Fruit fly (Drosophila melanogaster): ENCODE measurements around the gene ctp.

Gene ctp

dm6 chrX:4686723-4687122, 877 bp upstream of the ctp start, which contains the start of gene Pp2C1:
Gene Pp2C1, minus strand, starts transcription at chrX:4686903.
- TF ChIP-seq toe (GFP tag; optimal IDR thresholded peaks at IDR 0.05): peak; percentile 18
- TF ChIP-seq Hr96 (GFP tag; optimal IDR thresholded peaks at IDR 0.05): no peak

- TF ChIP-seq CG11617 (GFP tag; optimal IDR thresholded peaks at IDR 0.05) (no peak), Mnt (GFP tag; optimal IDR thresholded peaks at IDR 0.05) (no peak), toe (GFP tag; optimal IDR thresholded peaks at IDR 0.05) (no peak), CG12768 (GFP tag; optimal IDR thresholded peaks at IDR 0.05) (no peak), cic (GFP tag; optimal IDR thresholded peaks at IDR 0.05) (no peak), Clk (GFP tag; optimal IDR thresholded peaks at IDR 0.05) (no peak), CG7045 (GFP tag; optimal IDR thresholded peaks at IDR 0.05) (no peak), tj (GFP tag; optimal IDR thresholded peaks at IDR 0.05) (no peak), CG7101 (tag; optimal IDR thresholded peaks at IDR 0.05) (no peak)
Measured at dm6 chrX:4690767-4691166, 3.2 kb downstream of the ctp start.

dm6 chrX:4691226-4691625, 3.6 kb downstream of the ctp start:
- TF ChIP-seq CG12768 (GFP tag; optimal IDR thresholded peaks at IDR 0.05): peak; percentile 42
- TF ChIP-seq CG7045 (GFP tag; optimal IDR thresholded peaks at IDR 0.05): peak; percentile 62
- TF ChIP-seq CG7101 (tag; optimal IDR thresholded peaks at IDR 0.05): peak; percentile 60
- TF ChIP-seq Crg-1 (GFP tag; optimal IDR thresholded peaks at IDR 0.05): no peak
- peak; percentile 11 for TF ChIP-seq tj (GFP tag; optimal IDR thresholded peaks at IDR 0.05)
- peak; percentile 47 for TF ChIP-seq CG33017 (tag; optimal IDR thresholded peaks at IDR 0.05)
- peak; percentile 3 for TF ChIP-seq Mnt (GFP tag; optimal IDR thresholded peaks at IDR 0.05)
- no peak for TF ChIP-seq CG5204 (GFP tag; optimal IDR thresholded peaks at IDR 0.05)
- no peak for TF ChIP-seq CG11617 (GFP tag; optimal IDR thresholded peaks at IDR 0.05)
- peak; percentile 63 for TF ChIP-seq CG14711 (tag; optimal IDR thresholded peaks at IDR 0.05)
- TF ChIP-seq Hr96 (GFP tag; optimal IDR thresholded peaks at IDR 0.05): no peak
- TF ChIP-seq cic (GFP tag; optimal IDR thresholded peaks at IDR 0.05): no peak
- no peak for TF ChIP-seq pad (GFP tag; optimal IDR thresholded peaks at IDR 0.05)

dm6 chrX:4692963-4693362, 5.4 kb downstream of the ctp start:
- TF ChIP-seq pad (GFP tag; optimal IDR thresholded peaks at IDR 0.05) (no peak), CG33017 (tag; optimal IDR thresholded peaks at IDR 0.05) (no peak), CG7045 (GFP tag; optimal IDR thresholded peaks at IDR 0.05) (no peak), kay (GFP tag; ENCODE audit: borderline replicate concordance) (no peak), CG14711 (tag; optimal IDR thresholded peaks at IDR 0.05) (no peak), CG11617 (GFP tag; optimal IDR thresholded peaks at IDR 0.05) (no peak)

- TF ChIP-seq cnc (optimal IDR thresholded peaks at IDR 0.05): no peak
- TF ChIP-seq kay (GFP tag; ENCODE audit: borderline replicate concordance): no peak
- no peak for TF ChIP-seq ovo (GFP tag; optimal IDR thresholded peaks at IDR 0.05)
- no peak for TF ChIP-seq CG7101 (tag; optimal IDR thresholded peaks at IDR 0.05)
- TF ChIP-seq toe (GFP tag; optimal IDR thresholded peaks at IDR 0.05): no peak
Measured at dm6 chrX:4694104-4694503, 6.5 kb downstream of the ctp start.

- TF ChIP-seq toe (GFP tag; optimal IDR thresholded peaks at IDR 0.05): no peak
- TF ChIP-seq Crg-1 (GFP tag; optimal IDR thresholded peaks at IDR 0.05): no peak
- no peak for TF ChIP-seq pad (GFP tag; optimal IDR thresholded peaks at IDR 0.05)
- no peak for TF ChIP-seq tj (GFP tag; optimal IDR thresholded peaks at IDR 0.05)
- no peak for TF ChIP-seq CG14711 (tag; optimal IDR thresholded peaks at IDR 0.05)
- no peak for TF ChIP-seq bab1 (GFP tag; optimal IDR thresholded peaks at IDR 0.05)
- TF ChIP-seq Clk (GFP tag; optimal IDR thresholded peaks at IDR 0.05): no peak
- no peak for TF ChIP-seq CG5204 (GFP tag; optimal IDR thresholded peaks at IDR 0.05)
- no peak for TF ChIP-seq cnc (optimal IDR thresholded peaks at IDR 0.05)
- no peak for TF ChIP-seq CG7101 (tag; optimal IDR thresholded peaks at IDR 0.05)
Measured at dm6 chrX:4699370-4699769, 11.8 kb downstream of the ctp start.

dm6 chrX:4699775-4700174, 12.2 kb downstream of the ctp start:
- TF ChIP-seq pad (GFP tag; optimal IDR thresholded peaks at IDR 0.05) (no peak), bab1 (GFP tag; optimal IDR thresholded peaks at IDR 0.05) (no peak), CG7101 (tag; optimal IDR thresholded peaks at IDR 0.05) (no peak), ovo (GFP tag; optimal IDR thresholded peaks at IDR 0.05) (no peak), Mnt (GFP tag; optimal IDR thresholded peaks at IDR 0.05) (no peak), toe (GFP tag; optimal IDR thresholded peaks at IDR 0.05) (no peak), cnc (optimal IDR thresholded peaks at IDR 0.05) (no peak), CG14711 (tag; optimal IDR thresholded peaks at IDR 0.05) (no peak), Clk (GFP tag; optimal IDR thresholded peaks at IDR 0.05) (no peak), cic (GFP tag; optimal IDR thresholded peaks at IDR 0.05) (no peak), kay (GFP tag; ENCODE audit: borderline replicate concordance) (no peak), Crg-1 (GFP tag; optimal IDR thresholded peaks at IDR 0.05) (no peak), CG33017 (tag; optimal IDR thresholded peaks at IDR 0.05) (no peak), CG7045 (GFP tag; optimal IDR thresholded peaks at IDR 0.05) (no peak)

dm6 chrX:4702118-4702517, 14.5 kb downstream of the ctp start, which contains the start of gene Pdha:
Gene Pdha, plus strand, starts transcription at chrX:4702284.
- TF ChIP-seq kay (GFP tag; ENCODE audit: borderline replicate concordance): peak; percentile 54
- no peak for TF ChIP-seq bab1 (GFP tag; optimal IDR thresholded peaks at IDR 0.05)
- TF ChIP-seq toe (GFP tag; optimal IDR thresholded peaks at IDR 0.05): no peak
- no peak for TF ChIP-seq CG11617 (GFP tag; optimal IDR thresholded peaks at IDR 0.05)
- TF ChIP-seq Hr96 (GFP tag; optimal IDR thresholded peaks at IDR 0.05): no peak
- no peak for TF ChIP-seq tj (GFP tag; optimal IDR thresholded peaks at IDR 0.05)
- TF ChIP-seq CG1620 (GFP tag; optimal IDR thresholded peaks at IDR 0.05): no peak
- no peak for TF ChIP-seq pad (GFP tag; optimal IDR thresholded peaks at IDR 0.05)
- TF ChIP-seq ovo (GFP tag; optimal IDR thresholded peaks at IDR 0.05): no peak
- peak; percentile 59 for TF ChIP-seq cic (GFP tag; optimal IDR thresholded peaks at IDR 0.05)
- TF ChIP-seq Crg-1 (GFP tag; optimal IDR thresholded peaks at IDR 0.05): no peak
- no peak for TF ChIP-seq CG33017 (tag; optimal IDR thresholded peaks at IDR 0.05)
- TF ChIP-seq CG5204 (GFP tag; optimal IDR thresholded peaks at IDR 0.05): no peak
- peak; percentile 31 for TF ChIP-seq Mnt (GFP tag; optimal IDR thresholded peaks at IDR 0.05)
- no peak for TF ChIP-seq cnc (optimal IDR thresholded peaks at IDR 0.05)

Measured in whole organism, adult.